Worm (Caenorhabditis elegans) whole organism, mixed stage, embryonic: Measurements from ENCODE around the gene ZK180.8.

Experiments used
- M03D4.4 ChIP-seq: sonication (generic microtip); optimal IDR thresholded peaks from 2 replicates; lab custom pipeline; 2017; ENCODE audit warnings: mild to moderate bottlenecking, missing genetic modification characterization, missing compliant biosample characterization
- bed-3 ChIP-seq: fragments of 200-800 bp; sonication (Bioruptor generic); optimal IDR thresholded peaks from 3 replicates; lab custom pipeline; 2018; ENCODE audit warnings: mild to moderate bottlenecking, missing genetic modification characterization, moderate library complexity, missing compliant biosample characterization
- blmp-1 ChIP-seq: fragments of 150-350 bp; optimal IDR thresholded peaks from 2 replicates; lab custom pipeline; 2014; ENCODE audit warnings: missing biosample characterization, missing genetic modification characterization
- ceh-39 ChIP-seq: fragments of 150-350 bp; optimal IDR thresholded peaks from 2 replicates; lab custom pipeline; 2014; ENCODE audit warnings: missing biosample characterization, missing genetic modification characterization
- ceh-43 ChIP-seq: fragments of 200-800 bp; sonication (Bioruptor generic); optimal IDR thresholded peaks from 2 replicates; lab custom pipeline; 2018; ENCODE audit warnings: mild to moderate bottlenecking, missing genetic modification characterization, moderate library complexity, missing compliant biosample characterization
- ceh-83 ChIP-seq: fragments of 200-800 bp; sonication (Bioruptor generic); optimal IDR thresholded peaks from 2 replicates; lab custom pipeline; 2018; ENCODE audit warnings: mild to moderate bottlenecking, missing genetic modification characterization, missing compliant biosample characterization
- ces-1 ChIP-seq: fragments of 150-350 bp; optimal IDR thresholded peaks from 2 replicates; lab custom pipeline; 2014; ENCODE audit warnings: missing biosample characterization, missing genetic modification reagents, missing genetic modification characterization
- cnd-1 ChIP-seq: fragments of 200-800 bp; sonication (Bioruptor generic); optimal IDR thresholded peaks from 2 replicates; lab custom pipeline; 2018; ENCODE audit warnings: mild to moderate bottlenecking, missing genetic modification characterization, missing compliant biosample characterization
- drap-1 ChIP-seq: fragments of 200-800 bp; sonication (Bioruptor generic); optimal IDR thresholded peaks from 3 replicates; lab custom pipeline; 2018; ENCODE audit warnings: mild to moderate bottlenecking, missing genetic modification characterization, missing compliant biosample characterization
- elt-1 ChIP-seq: sonication (generic microtip); optimal IDR thresholded peaks from 2 replicates; lab custom pipeline; 2017; ENCODE audit warnings: missing genetic modification characterization, mild to moderate bottlenecking, missing compliant biosample characterization, antibody characterized with exemption, moderate library complexity, borderline replicate concordance; ENCODE audit not compliant: insufficient read depth
- elt-3 ChIP-seq: fragments of 150-350 bp; optimal IDR thresholded peaks from 2 replicates; lab custom pipeline; 2014; ENCODE audit warnings: missing biosample characterization, missing genetic modification characterization
- flh-1 ChIP-seq: fragments of 200-800 bp; sonication (Bioruptor generic); optimal IDR thresholded peaks from 2 replicates; lab custom pipeline; 2018; ENCODE audit warnings: mild to moderate bottlenecking, missing genetic modification characterization, moderate library complexity, missing compliant biosample characterization
- ham-2 ChIP-seq: fragments of 200-800 bp; sonication (Bioruptor generic); optimal IDR thresholded peaks from 2 replicates; lab custom pipeline; 2018; ENCODE audit warnings: mild to moderate bottlenecking, missing genetic modification characterization, missing compliant biosample characterization
- hlh-1 ChIP-seq: fragments of 150-350 bp; optimal IDR thresholded peaks from 2 replicates; lab custom pipeline; 2014; ENCODE audit warnings: missing biosample characterization, missing genetic modification reagents, missing genetic modification characterization
- lin-13 ChIP-seq: fragments of 150-350 bp; optimal IDR thresholded peaks from 2 replicates; lab custom pipeline; 2014; ENCODE audit warnings: missing biosample characterization, missing genetic modification characterization
- lin-32 ChIP-seq: fragments of 200-800 bp; sonication (Bioruptor generic); optimal IDR thresholded peaks from 2 replicates; lab custom pipeline; 2018; ENCODE audit warnings: mild to moderate bottlenecking, missing genetic modification characterization, missing compliant biosample characterization
- lsy-2 ChIP-seq: fragments of 150-350 bp; optimal IDR thresholded peaks from 2 replicates; lab custom pipeline; 2014; ENCODE audit warnings: missing biosample characterization, missing genetic modification characterization
- mab-5 ChIP-seq: fragments of 150-350 bp; optimal IDR thresholded peaks from 2 replicates; lab custom pipeline; 2014; ENCODE audit warnings: missing biosample characterization, missing genetic modification characterization
- mep-1 ChIP-seq: fragments of 150-350 bp; optimal IDR thresholded peaks from 2 replicates; lab custom pipeline; 2017; ENCODE audit warnings: missing biosample characterization, missing genetic modification reagents, missing genetic modification characterization, inconsistent platforms
- mls-2 ChIP-seq: sonication (generic microtip); optimal IDR thresholded peaks from 2 replicates; lab custom pipeline; 2016; ENCODE audit warnings: mild to moderate bottlenecking, missing genetic modification characterization, moderate library complexity, missing compliant biosample characterization
- nhr-2 ChIP-seq: fragments of 150-350 bp; optimal IDR thresholded peaks from 2 replicates; lab custom pipeline; 2014; ENCODE audit warnings: missing biosample characterization, missing genetic modification characterization
- nhr-237 ChIP-seq: fragments of 150-350 bp; optimal IDR thresholded peaks from 2 replicates; lab custom pipeline; 2014; ENCODE audit warnings: missing biosample characterization, missing genetic modification characterization
- nhr-28 ChIP-seq: fragments of 150-350 bp; optimal IDR thresholded peaks from 2 replicates; lab custom pipeline; 2014; ENCODE audit warnings: missing biosample characterization, missing genetic modification characterization
- pha-4 ChIP-seq: fragments of 150-350 bp; optimal IDR thresholded peaks from 2 replicates; lab custom pipeline; 2018; ENCODE audit warnings: missing biosample characterization, missing genetic modification reagents, missing genetic modification characterization
- sem-2 ChIP-seq: fragments of 200-800 bp; sonication (Bioruptor generic); optimal IDR thresholded peaks from 2 replicates; lab custom pipeline; 2018; ENCODE audit warnings: mild to moderate bottlenecking, missing genetic modification characterization, missing compliant biosample characterization
- snpc-4 ChIP-seq: fragments of 150-350 bp; optimal IDR thresholded peaks from 2 replicates; lab custom pipeline; 2014; ENCODE audit warnings: missing biosample characterization, missing genetic modification characterization
- sptf-1 ChIP-seq: sonication (generic microtip); optimal IDR thresholded peaks from 2 replicates; lab custom pipeline; 2017; ENCODE audit warnings: mild to moderate bottlenecking, missing genetic modification characterization, moderate library complexity, missing compliant biosample characterization
- unc-120 ChIP-seq: sonication (generic microtip); optimal IDR thresholded peaks from 2 replicates; lab custom pipeline; 2017; ENCODE audit warnings: missing genetic modification characterization, missing compliant biosample characterization; ENCODE audit not compliant: poor library complexity, severe bottlenecking
- unc-39 ChIP-seq: fragments of 150-350 bp; optimal IDR thresholded peaks from 2 replicates; lab custom pipeline; 2014; ENCODE audit warnings: missing biosample characterization, missing genetic modification characterization
- unc-62 ChIP-seq: fragments of 150-350 bp; optimal IDR thresholded peaks from 2 replicates; lab custom pipeline; 2014; ENCODE audit warnings: missing biosample characterization, missing genetic modification reagents, missing genetic modification characterization
- zip-8 ChIP-seq: fragments of 150-350 bp; optimal IDR thresholded peaks from 2 replicates; lab custom pipeline; 2014; ENCODE audit warnings: missing biosample characterization, missing genetic modification characterization
- ztf-11 ChIP-seq: fragments of 150-350 bp; optimal IDR thresholded peaks from 2 replicates; lab custom pipeline; 2014; ENCODE audit warnings: missing biosample characterization, missing genetic modification characterization

The ZK180.8 gene

DNA sequence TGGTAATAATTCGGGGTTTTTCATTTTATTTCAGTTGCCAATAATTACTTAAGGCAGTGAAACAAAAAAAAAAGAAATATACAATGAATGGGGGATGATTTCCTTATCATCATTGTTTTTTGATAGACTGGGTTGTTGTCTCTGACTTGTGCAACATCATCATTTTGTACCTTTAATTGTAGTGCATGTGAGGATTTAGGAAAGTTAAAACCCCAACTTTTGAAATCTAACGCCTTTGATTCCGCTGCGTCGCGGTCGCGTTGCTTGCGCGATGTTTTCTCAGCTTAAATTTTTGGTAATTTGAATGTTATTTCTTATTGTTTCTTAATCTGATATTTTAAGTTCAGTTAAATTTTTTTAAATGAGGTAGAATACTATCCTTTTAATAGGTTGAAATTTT, 34.3 kb upstream of the ZK180.8 start, which contains the start of gene ZK185.5:
TSS of gene ZK185.5 (minus strand) at position 101 of the 400 bp plus-strand sequence.
- no peak for TF ChIP-seq mep-1 (tag; lab: Kevin White, UChicago)
- TF ChIP-seq sptf-1 (tag; lab: Kevin White, UChicago) = no peak
- TF ChIP-seq nhr-2 (tag; lab: Kevin White, UChicago) = no peak
- no peak for TF ChIP-seq unc-62 (GFP tag; lab: Kevin White, UChicago)
- TF ChIP-seq lsy-2 (tag; lab: Kevin White, UChicago) = no peak
- no peak for TF ChIP-seq ztf-11 (tag; lab: Kevin White, UChicago)
- no peak for TF ChIP-seq mab-5 (tag; lab: Kevin White, UChicago)

DNA sequence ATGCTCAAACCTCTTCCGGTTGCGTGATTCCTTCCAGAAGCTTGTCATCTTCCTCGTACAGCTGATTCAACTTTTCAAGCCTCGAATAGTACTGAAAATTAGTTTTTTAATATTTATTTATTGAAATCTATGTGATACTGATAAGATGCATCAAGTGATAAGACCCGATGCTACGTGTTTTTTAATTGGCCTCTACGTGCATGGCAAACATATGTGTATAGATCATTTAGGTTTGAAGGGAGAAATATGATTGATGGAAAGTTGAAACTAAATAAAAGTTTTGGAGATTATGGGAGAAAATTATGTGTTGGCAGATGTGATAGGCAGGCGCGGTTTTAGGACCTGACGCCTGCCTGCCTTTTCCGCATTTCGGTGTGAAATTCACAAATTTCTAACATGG, 32.7 kb upstream of the ZK180.8 start:
- TF ChIP-seq lin-32 (GFP tag; lab: Kevin White, UChicago) (no peak), snpc-4 (tag; lab: Kevin White, UChicago) (no peak), mls-2 (no peak), elt-1 (no peak), ceh-83 (GFP tag; lab: Kevin White, UChicago) (no peak), M03D4.4 (tag; lab: Kevin White, UChicago) (no peak), elt-3 (tag; lab: Kevin White, UChicago) (no peak), sptf-1 (tag; lab: Kevin White, UChicago) (no peak), blmp-1 (tag; lab: Kevin White, UChicago) (no peak)

ce11 chrIV:4542972-4543371, 31.4 kb upstream of the ZK180.8 start:
- TF ChIP-seq ztf-11 (tag; lab: Kevin White, UChicago) = no peak
- no peak for TF ChIP-seq mab-5 (tag; lab: Kevin White, UChicago)
- TF ChIP-seq mls-2 = no peak
- no peak for TF ChIP-seq mep-1 (tag; lab: Kevin White, UChicago)
- TF ChIP-seq zip-8 = no peak
- TF ChIP-seq ceh-43 (GFP tag; lab: Kevin White, UChicago) = no peak
- no peak for TF ChIP-seq unc-39 (tag; lab: Kevin White, UChicago)
- no peak for TF ChIP-seq nhr-28 (tag; lab: Kevin White, UChicago)
- no peak for TF ChIP-seq ces-1
- TF ChIP-seq nhr-237 (tag; lab: Kevin White, UChicago) = no peak
- TF ChIP-seq lin-13 (tag; lab: Kevin White, UChicago) = no peak
- TF ChIP-seq, all 35 proteins: peak for 0

DNA sequence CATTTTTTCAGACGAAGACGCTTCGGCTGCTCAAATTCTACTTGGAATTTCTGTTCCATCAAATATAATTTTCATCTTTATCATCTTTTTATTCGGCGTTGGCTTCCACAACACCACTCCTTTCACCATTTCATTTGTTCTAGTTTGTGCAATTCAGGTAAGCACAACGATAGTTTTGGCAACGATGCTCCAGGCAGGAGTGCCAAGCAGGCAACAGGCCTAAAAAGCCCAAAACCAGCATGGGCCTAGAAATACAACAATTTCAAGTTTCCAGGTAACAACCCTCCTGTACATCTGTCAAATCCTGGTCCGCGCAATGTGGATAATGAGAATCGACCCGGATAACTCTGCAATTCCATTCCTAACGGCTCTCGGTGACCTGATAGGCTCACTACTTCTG, 29.7 kb upstream of the ZK180.8 start:
- TF ChIP-seq elt-3 (tag; lab: Kevin White, UChicago) (no peak), mep-1 (tag; lab: Kevin White, UChicago) (no peak), bed-3 (GFP tag; lab: Kevin White, UChicago) (no peak), ces-1 (no peak), nhr-2 (tag; lab: Kevin White, UChicago) (no peak), flh-1 (GFP tag; lab: Kevin White, UChicago) (no peak), ceh-83 (GFP tag; lab: Kevin White, UChicago) (no peak), M03D4.4 (tag; lab: Kevin White, UChicago) (no peak), hlh-1 (tag; lab: Kevin White, UChicago) (no peak), sem-2 (GFP tag; lab: Kevin White, UChicago) (no peak), mls-2 (no peak), blmp-1 (tag; lab: Kevin White, UChicago) (no peak), unc-120 (tag; lab: Kevin White, UChicago) (no peak), snpc-4 (tag; lab: Kevin White, UChicago) (no peak)

DNA sequence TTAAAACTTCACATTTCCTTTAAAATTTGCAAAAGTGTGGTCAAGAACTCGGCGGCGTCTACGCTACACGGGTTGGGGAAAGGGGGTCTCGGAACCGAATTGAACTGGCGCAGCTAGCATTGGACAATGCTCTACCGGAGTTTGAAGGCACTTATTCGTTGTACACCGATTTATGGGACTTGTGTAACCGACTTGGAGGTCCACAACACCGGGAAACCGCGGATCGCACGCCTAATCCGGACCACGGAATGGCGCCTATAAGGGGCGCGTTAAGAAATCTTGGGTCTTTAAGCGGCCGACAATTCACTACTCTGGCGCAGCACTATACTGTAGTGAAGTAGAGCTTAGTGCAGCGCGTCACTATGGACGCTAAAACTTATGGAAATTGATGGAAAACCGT, 27.1 kb upstream of the ZK180.8 start:
- no peak for TF ChIP-seq ceh-43 (GFP tag; lab: Kevin White, UChicago)
- no peak for TF ChIP-seq ces-1
- no peak for TF ChIP-seq blmp-1 (tag; lab: Kevin White, UChicago)
- no peak for TF ChIP-seq unc-39 (tag; lab: Kevin White, UChicago)
- no peak for TF ChIP-seq pha-4 (tag; lab: Kevin White, UChicago)
- TF ChIP-seq ceh-39 (tag; lab: Kevin White, UChicago) = no peak
- TF ChIP-seq elt-3 (tag; lab: Kevin White, UChicago) = no peak
- no peak for TF ChIP-seq unc-62 (GFP tag; lab: Kevin White, UChicago)
- TF ChIP-seq snpc-4 (tag; lab: Kevin White, UChicago) = no peak
- no peak for TF ChIP-seq drap-1 (GFP tag; lab: Kevin White, UChicago)
- TF ChIP-seq nhr-28 (tag; lab: Kevin White, UChicago) = no peak
- no peak for TF ChIP-seq sptf-1 (tag; lab: Kevin White, UChicago)
- no peak for TF ChIP-seq elt-1
- TF ChIP-seq bed-3 (GFP tag; lab: Kevin White, UChicago) = no peak
- TF ChIP-seq mab-5 (tag; lab: Kevin White, UChicago) = no peak
- no peak for TF ChIP-seq ceh-83 (GFP tag; lab: Kevin White, UChicago)
- TF ChIP-seq lsy-2 (tag; lab: Kevin White, UChicago) = no peak
- no peak for TF ChIP-seq ham-2
- no peak for TF ChIP-seq cnd-1
- no peak for TF ChIP-seq sem-2 (GFP tag; lab: Kevin White, UChicago)
